Worm (Caenorhabditis elegans) whole organism, L1 larva: Measurements from ENCODE around the gene B0361.4.
A peak's percentile ranks its signal among the peaks of the same experiment; 100 is the strongest.

Source experiments
- C04F5.9 ChIP-seq: sonication (generic microtip); optimal IDR thresholded peaks from 2 replicates; lab custom pipeline; 2016; ENCODE audit warnings: missing genetic modification characterization, missing compliant biosample characterization
- F16B12.6 ChIP-seq: fragments of 150-350 bp; optimal IDR thresholded peaks from 2 replicates; lab custom pipeline; 2014; ENCODE audit warnings: missing biosample characterization, missing genetic modification characterization
- Y116A8C.19 ChIP-seq: sonication (generic microtip); optimal IDR thresholded peaks from 2 replicates; lab custom pipeline; 2016; ENCODE audit warnings: missing compliant biosample characterization, missing genetic modification characterization, borderline replicate concordance
- aha-1 ChIP-seq: fragments of 150-350 bp; optimal IDR thresholded peaks from 2 replicates; lab custom pipeline; 2014; ENCODE audit warnings: missing biosample characterization, missing genetic modification characterization
- aly-2 ChIP-seq: fragments of 150-350 bp; optimal IDR thresholded peaks from 2 replicates; lab custom pipeline; 2014; ENCODE audit warnings: missing biosample characterization, missing genetic modification characterization
- ama-1 ChIP-seq: fragments of 150-350 bp; optimal IDR thresholded peaks from 2 replicates; lab custom pipeline; 2014
- ceh-8 ChIP-seq: fragments of 200-800 bp; sonication (Bioruptor generic); optimal IDR thresholded peaks from 2 replicates; lab custom pipeline; 2018; ENCODE audit warnings: mild to moderate bottlenecking, missing genetic modification characterization, moderate library complexity, missing compliant biosample characterization
- ceh-82 ChIP-seq, 3 experiments: fragments of 150-350 bp in 1 of 3; sonication (generic microtip) in 2 of 3; optimal IDR thresholded peaks; 2 replicates each; lab custom pipeline; 2014 to 2017; ENCODE audit warnings: missing biosample characterization in 3 of 3, missing genetic modification characterization in 3 of 3
- ceh-88 ChIP-seq: fragments of 200-800 bp; sonication (Bioruptor generic); IDR thresholded peaks from 2 replicates; pipeline ENCODE4 v1.3.6; 2022; ENCODE audit warnings: missing genetic modification characterization, missing compliant biosample characterization
- ceh-90 ChIP-seq: sonication (generic microtip); optimal IDR thresholded peaks from 2 replicates; lab custom pipeline; 2016; ENCODE audit warnings: missing genetic modification characterization, missing compliant biosample characterization
- ces-1 ChIP-seq: fragments of 150-350 bp; optimal IDR thresholded peaks from 2 replicates; lab custom pipeline; 2014; ENCODE audit warnings: missing biosample characterization, missing genetic modification reagents, missing genetic modification characterization
- dpl-1 ChIP-seq, 3 experiments: fragments of 150-350 bp in 2 of 3; sonication (generic microtip) in 1 of 3; optimal IDR thresholded peaks; 2 replicates each; lab custom pipeline; 2014 to 2017; ENCODE audit warnings: missing biosample characterization in 3 of 3, missing genetic modification characterization in 3 of 3, missing genetic modification reagents in 3 of 3
- dsc-1 ChIP-seq: sonication (generic microtip); optimal IDR thresholded peaks from 2 replicates; lab custom pipeline; 2016; ENCODE audit warnings: mild to moderate bottlenecking, missing genetic modification characterization, missing compliant biosample characterization
- efl-3 ChIP-seq: fragments of 200-800 bp; sonication (Bioruptor generic); optimal IDR thresholded peaks from 2 replicates; lab custom pipeline; 2018; ENCODE audit warnings: mild to moderate bottlenecking, missing genetic modification characterization, missing compliant biosample characterization
- egl-27 ChIP-seq, 2 experiments: fragments of 150-350 bp in 1 of 2; sonication (generic microtip); optimal IDR thresholded peaks; 3 replicates each; lab custom pipeline; 2017 to 2018; ENCODE audit warnings: missing biosample characterization in 2 of 2, missing genetic modification characterization in 2 of 2, missing genetic modification reagents in 2 of 2
- elt-2 ChIP-seq: sonication (generic microtip); optimal IDR thresholded peaks from 2 replicates; lab custom pipeline; 2016; ENCODE audit warnings: missing genetic modification characterization, mild to moderate bottlenecking, inconsistent platforms, missing compliant biosample characterization, missing genetic modification reagents
- fkh-8 ChIP-seq: sonication (generic microtip); optimal IDR thresholded peaks from 2 replicates; lab custom pipeline; 2016; ENCODE audit warnings: mild to moderate bottlenecking, missing genetic modification characterization, missing compliant biosample characterization
- grh-1 ChIP-seq: fragments of 200-800 bp; sonication (Bioruptor generic); IDR thresholded peaks from 2 replicates; pipeline ENCODE4 v1.3.6; 2022; ENCODE audit warnings: missing genetic modification reagents, missing genetic modification characterization, missing compliant biosample characterization
- hlh-17 ChIP-seq: fragments of 200-800 bp; sonication (Bioruptor generic); optimal IDR thresholded peaks from 2 replicates; lab custom pipeline; 2018; ENCODE audit warnings: missing genetic modification characterization, mild to moderate bottlenecking, missing compliant biosample characterization, moderate library complexity, borderline replicate concordance
- hlh-4 ChIP-seq: sonication (generic microtip); optimal IDR thresholded peaks from 2 replicates; lab custom pipeline; 2016; ENCODE audit warnings: mild to moderate bottlenecking, missing genetic modification characterization, missing compliant biosample characterization
- hpl-2 ChIP-seq: fragments of 150-350 bp; optimal IDR thresholded peaks from 2 replicates; lab custom pipeline; 2014; ENCODE audit warnings: missing biosample characterization, missing genetic modification reagents, missing genetic modification characterization
- isw-1 ChIP-seq: fragments of 200-800 bp; sonication (Bioruptor generic); IDR thresholded peaks from 2 replicates; pipeline ENCODE4 v1.3.6; 2022; ENCODE audit warnings: missing genetic modification characterization, missing compliant biosample characterization
- lin-14 ChIP-seq: fragments of 200-800 bp; sonication (Bioruptor generic); optimal IDR thresholded peaks from 2 replicates; lab custom pipeline; 2018; ENCODE audit warnings: mild to moderate bottlenecking, missing genetic modification characterization, moderate library complexity, missing compliant biosample characterization
- lin-35 ChIP-seq, 2 experiments: fragments of 150-350 bp; optimal IDR thresholded peaks; 2 replicates each; lab custom pipeline; 2014; ENCODE audit warnings: missing biosample characterization in 2 of 2, missing genetic modification characterization in 2 of 2, missing genetic modification reagents in 2 of 2
- lin-39 ChIP-seq: fragments of 150-350 bp; optimal IDR thresholded peaks from 2 replicates; lab custom pipeline; 2014; ENCODE audit warnings: missing biosample characterization, missing genetic modification reagents, missing genetic modification characterization
- lir-3 ChIP-seq: sonication (generic microtip); optimal IDR thresholded peaks from 2 replicates; lab custom pipeline; 2016; ENCODE audit warnings: mild to moderate bottlenecking, missing genetic modification characterization, moderate library complexity, missing compliant biosample characterization; ENCODE audit not compliant: poor library complexity
- mab-9 ChIP-seq: fragments of 200-800 bp; sonication (Bioruptor generic); IDR thresholded peaks from 2 replicates; pipeline ENCODE4 v1.3.6; 2022; ENCODE audit warnings: missing genetic modification reagents, missing genetic modification characterization, missing compliant biosample characterization
- mdl-1 ChIP-seq, 2 experiments: fragments of 150-350 bp; optimal IDR thresholded peaks; 2 replicates each; lab custom pipeline; 2014 to 2017; ENCODE audit warnings: missing biosample characterization in 2 of 2, missing genetic modification characterization in 2 of 2, inconsistent platforms in 1 of 2
- mef-2 ChIP-seq: fragments of 150-350 bp; optimal IDR thresholded peaks from 2 replicates; lab custom pipeline; 2014; ENCODE audit warnings: missing biosample characterization, missing genetic modification characterization
- nhr-11 ChIP-seq: fragments of 150-350 bp; optimal IDR thresholded peaks from 2 replicates; lab custom pipeline; 2014; ENCODE audit warnings: missing biosample characterization, missing genetic modification characterization
- nhr-12 ChIP-seq: sonication (generic microtip); optimal IDR thresholded peaks from 2 replicates; lab custom pipeline; 2017; ENCODE audit warnings: missing biosample characterization, missing genetic modification characterization
- nhr-20 ChIP-seq: sonication (generic microtip); optimal IDR thresholded peaks from 2 replicates; lab custom pipeline; 2016; ENCODE audit warnings: mild to moderate bottlenecking, missing genetic modification characterization, missing compliant biosample characterization
- nhr-28 ChIP-seq: fragments of 150-350 bp; optimal IDR thresholded peaks from 2 replicates; lab custom pipeline; 2014; ENCODE audit warnings: missing biosample characterization, missing genetic modification characterization
- nhr-47 ChIP-seq: sonication (generic microtip); optimal IDR thresholded peaks from 2 replicates; lab custom pipeline; 2016; ENCODE audit warnings: mild to moderate bottlenecking, missing genetic modification characterization, moderate library complexity, missing compliant biosample characterization
- nhr-71 ChIP-seq: sonication (generic microtip); optimal IDR thresholded peaks from 2 replicates; lab custom pipeline; 2016; ENCODE audit warnings: mild to moderate bottlenecking, missing genetic modification characterization, moderate library complexity, missing compliant biosample characterization
- nhr-77 ChIP-seq: fragments of 150-350 bp; optimal IDR thresholded peaks from 2 replicates; lab custom pipeline; 2014; ENCODE audit warnings: missing biosample characterization, missing genetic modification characterization
- pag-3 ChIP-seq: sonication (generic microtip); optimal IDR thresholded peaks from 2 replicates; lab custom pipeline; 2017; ENCODE audit warnings: missing genetic modification characterization, mild to moderate bottlenecking, missing compliant biosample characterization, antibody characterized with exemption, borderline replicate concordance; ENCODE audit not compliant: insufficient read depth
- pax-3 ChIP-seq: fragments of 200-800 bp; sonication (Bioruptor generic); optimal IDR thresholded peaks from 2 replicates; lab custom pipeline; 2018; ENCODE audit warnings: mild to moderate bottlenecking, missing genetic modification characterization, moderate library complexity, missing compliant biosample characterization
- pqm-1 ChIP-seq: sonication (generic microtip); optimal IDR thresholded peaks from 3 replicates; lab custom pipeline; 2017; ENCODE audit warnings: missing biosample characterization, missing genetic modification characterization
- rnt-1 ChIP-seq: sonication (generic microtip); optimal IDR thresholded peaks from 2 replicates; lab custom pipeline; 2016; ENCODE audit warnings: mild to moderate bottlenecking, missing genetic modification characterization, moderate library complexity, missing compliant biosample characterization
- snpc-4 ChIP-seq: fragments of 150-350 bp; optimal IDR thresholded peaks from 2 replicates; lab custom pipeline; 2014; ENCODE audit warnings: missing biosample characterization, missing genetic modification characterization
- snu-23 ChIP-seq: sonication (generic microtip); optimal IDR thresholded peaks from 2 replicates; lab custom pipeline; 2016; ENCODE audit warnings: missing genetic modification characterization, missing compliant biosample characterization
- sox-4 ChIP-seq: sonication (generic microtip); optimal IDR thresholded peaks from 2 replicates; lab custom pipeline; 2016; ENCODE audit warnings: missing genetic modification characterization, missing compliant biosample characterization
- sup-37 ChIP-seq: fragments of 200-800 bp; sonication (Bioruptor generic); optimal IDR thresholded peaks from 2 replicates; lab custom pipeline; 2018; ENCODE audit warnings: mild to moderate bottlenecking, missing genetic modification characterization, missing compliant biosample characterization
- tbx-2 ChIP-seq: sonication (generic microtip); optimal IDR thresholded peaks from 2 replicates; lab custom pipeline; 2016; ENCODE audit warnings: missing genetic modification characterization, missing compliant biosample characterization
- unc-130 ChIP-seq: fragments of 150-350 bp; optimal IDR thresholded peaks from 2 replicates; lab custom pipeline; 2017; ENCODE audit warnings: missing biosample characterization, missing genetic modification characterization, inconsistent platforms
- unc-30 ChIP-seq: sonication (generic microtip); optimal IDR thresholded peaks from 2 replicates; lab custom pipeline; 2017; ENCODE audit warnings: missing biosample characterization, missing genetic modification characterization
- unc-98 ChIP-seq: fragments of 200-800 bp; sonication (Bioruptor generic); IDR thresholded peaks from 2 replicates; pipeline ENCODE4 v1.3.6; 2022; ENCODE audit warnings: missing genetic modification characterization, missing compliant biosample characterization
- vab-15 ChIP-seq: sonication (generic microtip); optimal IDR thresholded peaks from 2 replicates; lab custom pipeline; 2017; ENCODE audit warnings: missing genotype, mild to moderate bottlenecking, missing genetic modification characterization, missing compliant biosample characterization
- xbp-1 ChIP-seq: sonication (generic microtip); optimal IDR thresholded peaks from 2 replicates; lab custom pipeline; 2016; ENCODE audit warnings: missing genetic modification characterization, missing compliant biosample characterization
- ztf-11 ChIP-seq, 2 experiments: sonication (generic microtip); optimal IDR thresholded peaks; 2 replicates each; lab custom pipeline; 2016 to 2017; ENCODE audit warnings: missing genetic modification characterization in 2 of 2, missing biosample characterization in 1 of 2, missing compliant biosample characterization in 1 of 2
- ztf-4 ChIP-seq: fragments of 150-350 bp; optimal IDR thresholded peaks from 2 replicates; lab custom pipeline; 2014; ENCODE audit warnings: missing biosample characterization, missing genetic modification characterization

The B0361.4 gene

DNA sequence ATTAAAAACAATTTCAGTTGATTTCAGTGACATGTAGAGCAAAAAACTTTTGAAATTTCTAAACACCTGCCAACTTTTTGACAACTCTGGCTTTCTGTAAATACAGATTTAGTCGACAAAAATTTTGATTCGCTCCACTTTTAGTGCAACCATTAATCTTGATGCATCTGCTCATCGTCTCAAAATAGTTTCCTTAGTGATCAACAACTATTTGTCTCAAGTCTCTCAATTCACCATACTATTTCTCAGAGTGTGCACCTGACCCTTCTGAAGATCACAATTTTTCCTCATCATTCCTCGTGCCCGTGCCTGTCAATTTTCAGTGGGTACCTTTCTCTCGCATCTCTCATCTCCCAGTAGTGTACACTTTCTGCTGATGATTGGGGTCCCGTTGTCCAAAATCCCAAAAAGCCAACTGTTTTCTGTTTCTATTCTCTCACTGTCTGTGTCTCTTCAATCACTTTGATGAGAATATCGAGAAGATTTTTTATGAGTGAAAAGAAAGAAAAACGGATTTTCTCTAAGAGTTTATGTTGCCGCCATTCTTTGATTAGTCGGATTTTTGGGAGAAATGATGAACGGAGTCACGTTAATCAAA is 41.8 kb upstream of the B0361.4 start (continued):
- peak; percentile 25 for TF ChIP-seq vab-15 (tag; lab: Kevin White, UChicago)
- peak; percentile 46 for TF ChIP-seq sup-37 (GFP tag; lab: Kevin White, UChicago)
- peak; percentile 63 for TF ChIP-seq lin-39
- no peak for TF ChIP-seq fkh-8 (tag; lab: Kevin White, UChicago)
- no peak for TF ChIP-seq pax-3 (tag; lab: Kevin White, UChicago)
- peak; percentile 34 for TF ChIP-seq xbp-1 (tag; lab: Kevin White, UChicago)
- TF ChIP-seq aha-1 (tag; lab: Kevin White, UChicago), result no peak
- TF ChIP-seq lir-3 (tag; lab: Kevin White, UChicago), result peak; percentile 31
- TF ChIP-seq snpc-4, result no peak
- no peak for TF ChIP-seq ceh-82 (tag; optimal IDR thresholded peaks at IDR 0.05; lab: Kevin White, UChicago)
- peak; percentile 77 for TF ChIP-seq nhr-20 (tag; lab: Kevin White, UChicago)
- no peak for TF ChIP-seq ceh-90 (tag; lab: Kevin White, UChicago)
- peak; percentile 58 for TF ChIP-seq tbx-2 (tag; lab: Kevin White, UChicago)
- TF ChIP-seq unc-98 (GFP tag; lab: Robert Waterston, UW), result peak; percentile 67
- no peak for TF ChIP-seq C04F5.9 (tag; lab: Kevin White, UChicago)
- TF ChIP-seq ama-1 (lab: Kevin White, UChicago), result no peak
- peak; percentile 71 for TF ChIP-seq ztf-4 (tag; lab: Kevin White, UChicago)
- TF ChIP-seq mab-9 (GFP tag; lab: Robert Waterston, UW), result no peak
- TF ChIP-seq nhr-47 (tag; lab: Kevin White, UChicago), result peak; percentile 39
- TF ChIP-seq rnt-1, result peak; percentile 88
- peak in 1 of 2 experiments; percentile 6 for TF ChIP-seq lin-35 (GFP tag; optimal IDR thresholded peaks at IDR 0.05; lab: Kevin White, UChicago)
- TF ChIP-seq sox-4, result no peak
- TF ChIP-seq lin-14 (GFP tag; lab: Kevin White, UChicago), result peak; percentile 90
- peak; percentile 80 for TF ChIP-seq snu-23 (GFP tag; lab: Kevin White, UChicago)
- no peak for TF ChIP-seq Y116A8C.19 (tag; lab: Kevin White, UChicago)
- TF ChIP-seq ces-1 (GFP tag; lab: Kevin White, UChicago), result no peak
- TF ChIP-seq F16B12.6 (tag; lab: Kevin White, UChicago), result no peak
- TF ChIP-seq ceh-88, result no peak
- no peak for TF ChIP-seq elt-2 (tag; lab: Kevin White, UChicago)
- no peak for TF ChIP-seq nhr-77
- peak in 1 of 2 experiments; percentile 14 for TF ChIP-seq mdl-1 (tag; optimal IDR thresholded peaks at IDR 0.05; lab: Kevin White, UChicago)
- no peak for TF ChIP-seq aly-2 (tag; lab: Kevin White, UChicago)
- TF ChIP-seq mef-2, result peak; percentile 54
- TF ChIP-seq isw-1 (GFP tag; lab: Robert Waterston, UW), result no peak
- TF ChIP-seq dsc-1, result peak; percentile 43
- no peak for TF ChIP-seq egl-27 (tag; optimal IDR thresholded peaks at IDR 0.05; lab: Kevin White, UChicago)
- no peak for TF ChIP-seq pqm-1 (tag; lab: Kevin White, UChicago)
- TF ChIP-seq nhr-12 (tag; lab: Kevin White, UChicago), result no peak
- no peak for TF ChIP-seq ceh-8 (GFP tag; lab: Kevin White, UChicago)
- no peak for TF ChIP-seq grh-1
- TF ChIP-seq ztf-11 (tag; optimal IDR thresholded peaks at IDR 0.05; lab: Kevin White, UChicago), result no peak
- TF ChIP-seq dpl-1 (GFP tag; optimal IDR thresholded peaks at IDR 0.05; lab: Kevin White, UChicago), result peak; percentile 5 to 30 (median 19)
- no peak for TF ChIP-seq hlh-17
- no peak for TF ChIP-seq unc-30 (tag; lab: Kevin White, UChicago)
- peak; percentile 94 for TF ChIP-seq nhr-71 (tag; lab: Kevin White, UChicago)
- no peak for TF ChIP-seq pag-3 (tag; lab: Kevin White, UChicago)
- TF ChIP-seq unc-130 (tag; lab: Kevin White, UChicago), result peak; percentile 32
- TF ChIP-seq hlh-4, result no peak
- no peak for TF ChIP-seq nhr-28 (tag; lab: Kevin White, UChicago)
- no peak for TF ChIP-seq efl-3 (GFP tag; lab: Kevin White, UChicago)
- TF ChIP-seq nhr-11 (tag; lab: Kevin White, UChicago), result peak; percentile 65
- no peak for TF ChIP-seq hpl-2 (GFP tag; lab: Kevin White, UChicago)
